Worm (Caenorhabditis elegans) whole organism, late embryonic: ENCODE data around the gene F17C8.3.

ENCODE experiments used
- C08G9.2 ChIP-seq: sonication (generic microtip); optimal IDR thresholded peaks from 2 replicates; lab custom pipeline; 2016; ENCODE audit warnings: mild to moderate bottlenecking, missing genetic modification characterization, moderate library complexity, missing compliant biosample characterization
- C38D4.7 ChIP-seq: fragments of 200-800 bp; sonication (Bioruptor generic); optimal IDR thresholded peaks from 2 replicates; lab custom pipeline; 2018; ENCODE audit warnings: mild to moderate bottlenecking, missing genetic modification characterization, moderate library complexity, missing compliant biosample characterization
- F13H6.1 ChIP-seq: sonication (generic microtip); optimal IDR thresholded peaks from 2 replicates; lab custom pipeline; 2016; ENCODE audit warnings: missing genetic modification characterization, missing compliant biosample characterization
- K02D7.2 ChIP-seq: sonication (generic microtip); optimal IDR thresholded peaks from 2 replicates; lab custom pipeline; 2017; ENCODE audit warnings: mild to moderate bottlenecking, missing genetic modification characterization, missing compliant biosample characterization
- K09A11.1 ChIP-seq: sonication (generic microtip); optimal IDR thresholded peaks from 2 replicates; lab custom pipeline; 2017; ENCODE audit warnings: antibody characterized with exemption, mild to moderate bottlenecking, missing genetic modification characterization, missing compliant biosample characterization; ENCODE audit not compliant: insufficient read depth
- T23F11.4 ChIP-seq: fragments of 200-800 bp; sonication (Bioruptor generic); optimal IDR thresholded peaks from 2 replicates; lab custom pipeline; 2018; ENCODE audit warnings: mild to moderate bottlenecking, missing genetic modification characterization, missing compliant biosample characterization
- ahr-1 ChIP-seq: sonication (generic microtip); optimal IDR thresholded peaks from 2 replicates; lab custom pipeline; 2016; ENCODE audit warnings: missing genetic modification characterization, missing compliant biosample characterization
- ama-1 ChIP-seq: fragments of 150-350 bp; optimal IDR thresholded peaks from 2 replicates; lab custom pipeline; 2014
- ceh-14 ChIP-seq: sonication (generic microtip); optimal IDR thresholded peaks from 2 replicates; lab custom pipeline; 2016; ENCODE audit warnings: missing genotype, missing genetic modification characterization, missing compliant biosample characterization
- ceh-18 ChIP-seq: sonication (generic microtip); optimal IDR thresholded peaks from 2 replicates; lab custom pipeline; 2016; ENCODE audit warnings: missing genetic modification characterization, missing compliant biosample characterization
- ceh-19 ChIP-seq: fragments of 200-800 bp; sonication (Bioruptor generic); optimal IDR thresholded peaks from 2 replicates; lab custom pipeline; 2018; ENCODE audit warnings: mild to moderate bottlenecking, missing genetic modification characterization, missing compliant biosample characterization
- ceh-2 ChIP-seq: sonication (generic microtip); optimal IDR thresholded peaks from 2 replicates; lab custom pipeline; 2016; ENCODE audit warnings: missing genotype, missing genetic modification characterization, missing compliant biosample characterization
- ceh-22 ChIP-seq: sonication (generic microtip); optimal IDR thresholded peaks from 2 replicates; lab custom pipeline; 2017; ENCODE audit warnings: missing biosample characterization, missing genetic modification characterization
- ceh-24 ChIP-seq: sonication (generic microtip); optimal IDR thresholded peaks from 2 replicates; lab custom pipeline; 2016; ENCODE audit warnings: mild to moderate bottlenecking, missing genetic modification characterization, missing compliant biosample characterization
- ceh-30 ChIP-seq: fragments of 150-350 bp; optimal IDR thresholded peaks from 2 replicates; lab custom pipeline; 2014; ENCODE audit warnings: missing biosample characterization, missing genetic modification characterization
- ceh-31 ChIP-seq: sonication (generic microtip); optimal IDR thresholded peaks from 2 replicates; lab custom pipeline; 2016; ENCODE audit warnings: missing genetic modification characterization, missing compliant biosample characterization
- ceh-34 ChIP-seq: sonication (generic microtip); optimal IDR thresholded peaks from 2 replicates; lab custom pipeline; 2016; ENCODE audit warnings: mild to moderate bottlenecking, missing genetic modification characterization, missing compliant biosample characterization
- ceh-45 ChIP-seq: fragments of 200-800 bp; sonication (Bioruptor generic); IDR thresholded peaks from 2 replicates; pipeline ENCODE4 v1.3.6; 2022; ENCODE audit warnings: missing genetic modification reagents, missing genetic modification characterization, missing compliant biosample characterization
- dmd-4 ChIP-seq: sonication (generic microtip); optimal IDR thresholded peaks from 2 replicates; lab custom pipeline; 2016; ENCODE audit warnings: borderline replicate concordance, missing genetic modification characterization, missing compliant biosample characterization
- dve-1 ChIP-seq: sonication (generic microtip); optimal IDR thresholded peaks from 2 replicates; lab custom pipeline; 2017; ENCODE audit warnings: antibody characterized with exemption, mild to moderate bottlenecking, missing genetic modification characterization, missing compliant biosample characterization
- elt-2 ChIP-seq: sonication (generic microtip); optimal IDR thresholded peaks from 2 replicates; lab custom pipeline; 2016; ENCODE audit warnings: missing genetic modification reagents, missing genetic modification characterization, missing compliant biosample characterization
- elt-4 ChIP-seq: sonication (generic microtip); optimal IDR thresholded peaks from 2 replicates; lab custom pipeline; 2016; ENCODE audit warnings: missing genetic modification characterization, missing compliant biosample characterization
- ets-4 ChIP-seq: sonication (generic microtip); optimal IDR thresholded peaks from 2 replicates; lab custom pipeline; 2016; ENCODE audit warnings: missing genetic modification characterization, missing compliant biosample characterization
- eyg-1 ChIP-seq: sonication (generic microtip); optimal IDR thresholded peaks from 2 replicates; lab custom pipeline; 2016; ENCODE audit warnings: missing genotype, missing genetic modification characterization, missing compliant biosample characterization
- fax-1 ChIP-seq: sonication (generic microtip); optimal IDR thresholded peaks from 2 replicates; lab custom pipeline; 2016; ENCODE audit warnings: missing genotype, missing genetic modification characterization, missing compliant biosample characterization
- fkh-6 ChIP-seq: sonication (generic microtip); optimal IDR thresholded peaks from 2 replicates; lab custom pipeline; 2016; ENCODE audit warnings: missing genetic modification characterization, missing compliant biosample characterization
- gmeb-2 ChIP-seq: sonication (generic microtip); optimal IDR thresholded peaks from 2 replicates; lab custom pipeline; 2016; ENCODE audit warnings: missing genetic modification characterization, inconsistent platforms, missing compliant biosample characterization
- hlh-13 ChIP-seq: fragments of 200-800 bp; sonication (Bioruptor generic); optimal IDR thresholded peaks from 2 replicates; lab custom pipeline; 2018; ENCODE audit warnings: mild to moderate bottlenecking, missing genetic modification characterization, missing compliant biosample characterization
- hlh-15 ChIP-seq: sonication (generic microtip); optimal IDR thresholded peaks from 2 replicates; lab custom pipeline; 2016; ENCODE audit warnings: missing genetic modification characterization, missing compliant biosample characterization
- hlh-30 ChIP-seq: sonication (generic microtip); optimal IDR thresholded peaks from 2 replicates; lab custom pipeline; 2017; ENCODE audit warnings: antibody characterized with exemption, missing genetic modification characterization, missing compliant biosample characterization; ENCODE audit not compliant: insufficient read depth
- hlh-6 ChIP-seq: sonication (generic microtip); optimal IDR thresholded peaks from 2 replicates; lab custom pipeline; 2016; ENCODE audit warnings: missing genotype, missing genetic modification characterization, missing compliant biosample characterization
- lim-6 ChIP-seq: sonication (generic microtip); optimal IDR thresholded peaks from 2 replicates; lab custom pipeline; 2016; ENCODE audit warnings: missing genetic modification characterization, missing compliant biosample characterization
- lin-11 ChIP-seq: fragments of 200-800 bp; sonication (Bioruptor generic); optimal IDR thresholded peaks from 2 replicates; lab custom pipeline; 2018; ENCODE audit warnings: mild to moderate bottlenecking, missing genetic modification characterization, missing compliant biosample characterization
- nfya-1 ChIP-seq: sonication (generic microtip); optimal IDR thresholded peaks from 2 replicates; lab custom pipeline; 2017; ENCODE audit warnings: missing genetic modification characterization, mild to moderate bottlenecking, missing compliant biosample characterization, antibody characterized with exemption, moderate library complexity
- npax-4 ChIP-seq: sonication (generic microtip); optimal IDR thresholded peaks from 2 replicates; lab custom pipeline; 2016; ENCODE audit warnings: missing genetic modification characterization, missing compliant biosample characterization
- odd-2 ChIP-seq: sonication (generic microtip); optimal IDR thresholded peaks from 2 replicates; lab custom pipeline; 2017; ENCODE audit warnings: antibody characterized with exemption, mild to moderate bottlenecking, missing genetic modification characterization, missing compliant biosample characterization
- pag-3 ChIP-seq: sonication (generic microtip); optimal IDR thresholded peaks from 2 replicates; lab custom pipeline; 2016; ENCODE audit warnings: missing compliant biosample characterization, missing genetic modification characterization, borderline replicate concordance
- pax-1 ChIP-seq: fragments of 150-350 bp; optimal IDR thresholded peaks from 2 replicates; lab custom pipeline; 2014; ENCODE audit warnings: missing biosample characterization, missing genetic modification characterization
- pha-2 ChIP-seq: sonication (generic microtip); optimal IDR thresholded peaks from 2 replicates; lab custom pipeline; 2017; ENCODE audit warnings: mild to moderate bottlenecking, missing genetic modification characterization, missing compliant biosample characterization
- pros-1 ChIP-seq: fragments of 150-350 bp; optimal IDR thresholded peaks from 2 replicates; lab custom pipeline; 2014; ENCODE audit warnings: missing biosample characterization, missing genetic modification reagents, missing genetic modification characterization
- ref-2 ChIP-seq: sonication (generic microtip); optimal IDR thresholded peaks from 2 replicates; lab custom pipeline; 2016; ENCODE audit warnings: missing genetic modification characterization, missing compliant biosample characterization
- rnt-1 ChIP-seq: sonication (generic microtip); optimal IDR thresholded peaks from 2 replicates; lab custom pipeline; 2016; ENCODE audit warnings: missing genetic modification characterization, missing compliant biosample characterization
- sdc-2 ChIP-seq: sonication (generic microtip); optimal IDR thresholded peaks from 2 replicates; lab custom pipeline; 2016; ENCODE audit warnings: missing genotype, missing genetic modification characterization, missing compliant biosample characterization
- syd-9 ChIP-seq: sonication (generic microtip); optimal IDR thresholded peaks from 2 replicates; lab custom pipeline; 2016; ENCODE audit warnings: mild to moderate bottlenecking, missing genetic modification characterization, moderate library complexity, missing compliant biosample characterization
- tbx-2 ChIP-seq: sonication (generic microtip); optimal IDR thresholded peaks from 2 replicates; lab custom pipeline; 2016; ENCODE audit warnings: missing genetic modification characterization, missing compliant biosample characterization
- ttx-3 ChIP-seq: sonication (generic microtip); optimal IDR thresholded peaks from 2 replicates; lab custom pipeline; 2016; ENCODE audit warnings: missing genetic modification reagents, missing genetic modification characterization, missing compliant biosample characterization
- unc-3 ChIP-seq, 2 experiments: fragments of 200-800 bp in 1 of 2; sonication (Bioruptor generic) in 1 of 2; sonication (generic microtip) in 1 of 2; conservative IDR thresholded peaks in 1 of 2; optimal IDR thresholded peaks in 1 of 2; 2 replicates each; pipeline versions ENCODE4 v1.3.6 to Lab custom; 2016 to 2022; ENCODE audit warnings: missing compliant biosample characterization in 2 of 2, missing genetic modification characterization in 2 of 2, missing genetic modification reagents in 1 of 2
- unc-42 ChIP-seq: sonication (generic microtip); optimal IDR thresholded peaks from 2 replicates; lab custom pipeline; 2016; ENCODE audit warnings: missing genotype, missing genetic modification characterization, missing compliant biosample characterization
- unc-55 ChIP-seq: sonication (generic microtip); optimal IDR thresholded peaks from 2 replicates; lab custom pipeline; 2017; ENCODE audit warnings: missing biosample characterization, missing genetic modification reagents, missing genetic modification characterization
- ztf-16 ChIP-seq: sonication (generic microtip); optimal IDR thresholded peaks from 2 replicates; lab custom pipeline; 2017; ENCODE audit warnings: missing genetic modification characterization, missing compliant biosample characterization

Gene F17C8.3

DNA sequence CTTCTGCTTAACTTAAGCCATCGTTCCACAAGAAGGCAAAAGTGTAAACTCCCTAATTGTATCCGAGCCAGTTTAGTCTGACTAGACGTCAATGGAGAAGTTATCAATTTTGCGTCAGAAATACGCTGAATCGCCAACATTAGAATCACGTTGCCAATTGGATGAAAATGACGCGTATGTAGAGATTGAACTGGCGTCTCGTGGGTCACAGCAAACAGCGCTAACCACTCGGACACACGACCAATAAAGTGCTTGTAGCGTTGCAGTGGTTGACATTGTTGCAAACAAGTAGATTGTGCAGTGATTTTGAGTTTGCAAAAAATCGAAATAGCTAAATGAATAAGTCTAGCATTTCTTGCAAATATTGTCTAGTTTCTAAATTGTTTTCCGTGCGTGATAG, 42.1 kb upstream of the F17C8.3 start (continued):
- TF ChIP-seq syd-9 (tag; lab: Kevin White, UChicago), result peak; percentile 80
- TF ChIP-seq pros-1 (tag; lab: Kevin White, UChicago), result no peak
- peak; percentile 45 for TF ChIP-seq ceh-14 (tag; lab: Kevin White, UChicago)
- peak; percentile 34 for TF ChIP-seq ceh-2 (tag; lab: Kevin White, UChicago)
- peak; percentile 77 for TF ChIP-seq dve-1 (tag; lab: Kevin White, UChicago)
- TF ChIP-seq pha-2, result peak; percentile 63
- TF ChIP-seq ceh-30 (tag; lab: Kevin White, UChicago), result peak; percentile 51
- peak; percentile 60 for TF ChIP-seq ztf-16 (tag; lab: Kevin White, UChicago)
- peak; percentile 69 for TF ChIP-seq hlh-30 (tag; lab: Kevin White, UChicago)
- peak; percentile 62 for TF ChIP-seq rnt-1 (tag; lab: Kevin White, UChicago)
- no peak for TF ChIP-seq odd-2 (tag; lab: Kevin White, UChicago)
- no peak for TF ChIP-seq unc-55
- no peak for TF ChIP-seq elt-4 (tag; lab: Kevin White, UChicago)
- TF ChIP-seq hlh-15, result peak; percentile 57
- peak; percentile 74 for TF ChIP-seq tbx-2 (tag; lab: Kevin White, UChicago)
- peak; percentile 65 for TF ChIP-seq npax-4 (tag; lab: Kevin White, UChicago)
- peak; percentile 65 for TF ChIP-seq lin-11 (tag; lab: Kevin White, UChicago)
- TF ChIP-seq pag-3 (tag; lab: Kevin White, UChicago), result no peak
- TF ChIP-seq ceh-34 (tag; lab: Kevin White, UChicago), result peak; percentile 77
- peak; percentile 70 for TF ChIP-seq fax-1
- peak; percentile 68 for TF ChIP-seq ets-4 (tag; lab: Kevin White, UChicago)
- peak; percentile 29 for TF ChIP-seq eyg-1 (tag; lab: Kevin White, UChicago)
- TF ChIP-seq ahr-1, result peak; percentile 69
- peak; percentile 63; the same call in 1 of the 2 replicates for TF ChIP-seq ceh-45 (GFP tag; lab: Robert Waterston, UW)
- TF ChIP-seq ref-2 (tag; lab: Kevin White, UChicago), result peak; percentile 88
- peak; percentile 87 for TF ChIP-seq hlh-6 (tag; lab: Kevin White, UChicago)
- peak; percentile 73 for TF ChIP-seq ceh-19
- TF ChIP-seq T23F11.4 (GFP tag; lab: Kevin White, UChicago), result peak; percentile 63
- no peak for TF ChIP-seq ceh-22 (tag; lab: Kevin White, UChicago)
- TF ChIP-seq hlh-13 (GFP tag; lab: Kevin White, UChicago), result peak; percentile 77
- peak; percentile 57 for TF ChIP-seq K09A11.1 (tag; lab: Kevin White, UChicago)
- TF ChIP-seq sdc-2 (tag; lab: Kevin White, UChicago), result peak; percentile 62
- peak; percentile 25 for TF ChIP-seq ceh-24
- TF ChIP-seq ttx-3 (tag; lab: Kevin White, UChicago), result peak; percentile 75
- TF ChIP-seq dmd-4 (tag; lab: Kevin White, UChicago), result peak; percentile 66
- TF ChIP-seq F13H6.1 (tag; lab: Kevin White, UChicago), result peak; percentile 31
- peak; percentile 81 for TF ChIP-seq fkh-6 (tag; lab: Kevin White, UChicago)

DNA sequence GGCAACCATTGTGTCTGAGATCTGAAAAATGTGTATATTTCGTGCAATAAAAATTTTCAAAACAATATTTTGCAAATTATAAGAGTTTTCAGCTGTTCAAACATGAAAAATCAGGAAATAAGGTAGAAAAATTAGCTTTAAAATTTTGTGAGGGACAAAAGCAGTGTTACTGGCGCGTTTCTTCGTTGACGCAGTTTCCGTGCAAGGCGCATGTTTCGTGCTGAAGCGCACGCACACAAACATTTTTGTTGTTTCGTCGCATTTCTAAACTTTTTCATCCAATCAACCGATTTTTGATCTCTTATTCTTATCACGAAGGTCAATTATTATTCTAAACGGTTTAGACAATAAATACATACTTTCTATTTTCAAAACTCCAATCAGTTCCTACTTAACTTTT, 38.5 kb upstream of the F17C8.3 start, which contains the start of gene nifk-1:
TSS of gene nifk-1 (minus strand) at position 27 of the 400 bp plus-strand sequence.
- TF ChIP-seq ceh-24, result no peak
- TF ChIP-seq ceh-31 (tag; lab: Kevin White, UChicago), result peak; percentile 23
- no peak for TF ChIP-seq ama-1 (lab: Kevin White, UChicago)
- no peak for TF ChIP-seq lin-11 (tag; lab: Kevin White, UChicago)
- no peak for TF ChIP-seq unc-3 (GFP tag; conservative IDR thresholded peaks at IDR 0.05; lab: Robert Waterston, UW)
- no peak for TF ChIP-seq unc-3 (tag; optimal IDR thresholded peaks at IDR 0.05; lab: Kevin White, UChicago)
- TF ChIP-seq ceh-18, result peak; percentile 14
- no peak for TF ChIP-seq pros-1 (tag; lab: Kevin White, UChicago)
- no peak for TF ChIP-seq K09A11.1 (tag; lab: Kevin White, UChicago)
- no peak for TF ChIP-seq pax-1 (tag; lab: Kevin White, UChicago)
- TF ChIP-seq gmeb-2 (tag; lab: Kevin White, UChicago), result no peak
- TF ChIP-seq syd-9 (tag; lab: Kevin White, UChicago), result no peak
- peak; percentile 70 for TF ChIP-seq nfya-1 (tag; lab: Kevin White, UChicago)
- TF ChIP-seq pag-3 (tag; lab: Kevin White, UChicago), result no peak
- peak; percentile 29 for TF ChIP-seq unc-42 (tag; lab: Kevin White, UChicago)
- TF ChIP-seq elt-4 (tag; lab: Kevin White, UChicago), result no peak
- no peak for TF ChIP-seq rnt-1 (tag; lab: Kevin White, UChicago)
- TF ChIP-seq lim-6 (tag; lab: Kevin White, UChicago), result no peak
- no peak for TF ChIP-seq ceh-45 (GFP tag; lab: Robert Waterston, UW)
- no peak for TF ChIP-seq C08G9.2 (tag; lab: Kevin White, UChicago)
- TF ChIP-seq K02D7.2 (tag; lab: Kevin White, UChicago), result no peak
- TF ChIP-seq ets-4 (tag; lab: Kevin White, UChicago), result peak; percentile 16
- TF ChIP-seq C38D4.7 (GFP tag; lab: Kevin White, UChicago), result no peak
- no peak for TF ChIP-seq ceh-14 (tag; lab: Kevin White, UChicago)
- TF ChIP-seq tbx-2 (tag; lab: Kevin White, UChicago), result peak; percentile 50
- peak; percentile 63 for TF ChIP-seq elt-2 (tag; lab: Kevin White, UChicago)
- TF ChIP-seq ceh-19, result no peak
